Worm (Caenorhabditis elegans): ENCODE data around the gene fipr-20.

ce11 chrIII:7465347-7465746 lies 3.2 kb upstream of the fipr-20 start, which contains the start of gene fum-1:
- TF ChIP-seq sox-2 (GFP tag; IDR thresholded peaks at IDR 0.05): no peak
- TF ChIP-seq elt-4 (tag; optimal IDR thresholded peaks at IDR 0.05): no peak
- TF ChIP-seq nhr-11 (tag; optimal IDR thresholded peaks at IDR 0.05): no peak
- peak; percentile 31 for TF ChIP-seq nfya-1 (tag; optimal IDR thresholded peaks at IDR 0.05)
- no peak for TF ChIP-seq unc-42 (tag; optimal IDR thresholded peaks at IDR 0.05)
- TF ChIP-seq ama-1 (optimal IDR thresholded peaks at IDR 0.05): no peak
